Worm (Caenorhabditis elegans): Measurements from ENCODE around the gene T21E8.4.
A peak's percentile ranks its signal among the peaks of the same experiment; 100 is the strongest.

Gene T21E8.4

DNA sequence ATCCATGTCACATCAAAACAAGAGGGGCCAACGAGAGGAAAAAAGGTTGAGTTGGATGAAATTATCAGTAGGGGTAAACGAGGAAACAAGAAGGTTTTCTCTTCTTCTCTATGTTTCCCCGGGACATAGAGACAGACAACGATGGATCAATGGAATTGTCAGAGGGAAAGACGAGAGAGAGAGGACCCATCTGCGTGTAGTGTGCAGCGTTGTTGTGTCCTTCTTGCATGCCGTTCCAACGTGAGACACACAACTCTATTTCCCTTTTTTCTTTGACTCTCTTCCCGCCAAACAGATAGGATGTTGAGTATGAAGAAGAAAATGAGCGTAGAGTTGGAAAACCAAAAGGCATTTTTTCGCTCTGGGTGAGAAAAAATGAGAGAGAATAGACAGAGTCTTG, 20.3 kb downstream of the T21E8.4 start (continued):
- peak; percentile 30 for TF ChIP-seq elt-2 (tag; optimal IDR thresholded peaks at IDR 0.05)
- peak; percentile 37 for TF ChIP-seq tbx-2 (tag; optimal IDR thresholded peaks at IDR 0.05)
- no peak for TF ChIP-seq che-1 (tag; optimal IDR thresholded peaks at IDR 0.05)
- TF ChIP-seq syd-9 (tag; optimal IDR thresholded peaks at IDR 0.05) = peak; percentile 20
- no peak for TF ChIP-seq K09A11.1 (tag; optimal IDR thresholded peaks at IDR 0.05; ENCODE audit: insufficient read depth)

DNA sequence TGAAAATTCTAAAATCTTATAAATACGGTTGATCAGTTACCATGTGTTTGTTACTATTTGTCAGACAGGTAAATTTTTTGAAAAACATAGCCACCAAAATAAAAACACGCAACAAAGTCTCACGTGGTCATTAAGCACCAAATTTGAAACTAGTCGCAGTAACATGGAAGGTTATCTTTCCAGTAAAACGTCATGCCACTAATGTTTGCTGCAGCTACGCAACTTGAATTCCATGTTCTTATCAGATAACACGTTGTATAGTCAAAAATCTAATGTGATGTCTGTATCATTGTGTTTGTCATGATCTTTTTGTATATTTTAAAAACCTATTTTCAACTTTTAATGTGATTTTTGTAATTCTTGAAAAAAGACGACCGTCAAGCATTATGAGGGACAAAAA, 21.2 kb downstream of the T21E8.4 start:
- TF ChIP-seq elt-2 (tag; optimal IDR thresholded peaks at IDR 0.05) = peak; percentile 48
- TF ChIP-seq syd-9 (tag; optimal IDR thresholded peaks at IDR 0.05) = no peak

DNA sequence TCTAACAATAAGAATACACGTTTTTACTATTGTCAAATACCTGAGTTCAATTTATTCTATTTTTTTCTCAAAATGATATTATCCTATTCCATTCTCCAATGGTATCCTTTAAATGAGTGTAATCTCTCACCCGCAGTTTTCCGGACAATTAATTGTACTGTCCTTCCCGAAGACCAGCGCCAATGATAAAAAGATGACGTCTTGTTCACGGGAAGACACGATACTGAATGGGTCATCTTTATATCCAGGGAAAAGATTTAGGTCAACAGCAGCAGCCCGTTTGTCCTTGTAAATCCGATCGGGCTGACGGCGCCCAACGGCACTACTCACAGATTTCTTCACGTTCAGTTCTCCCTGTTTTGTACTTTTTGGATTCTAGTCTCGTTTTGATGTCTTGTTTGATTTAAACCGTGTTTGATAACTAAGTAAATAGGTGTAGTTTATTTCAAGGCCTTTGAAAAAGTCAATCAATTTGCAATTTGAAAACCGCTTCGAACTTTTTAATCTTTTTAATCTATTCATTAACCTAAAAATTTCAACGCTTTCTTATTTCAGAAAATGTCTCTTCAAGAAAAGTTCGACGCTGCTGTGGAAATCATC, 22.2 kb downstream of the T21E8.4 start, which contains the start of gene acbp-3:
TSS of gene acbp-3 (plus strand) at position 550 of the 600 bp plus-strand sequence.
- TF ChIP-seq pax-1 (tag; optimal IDR thresholded peaks at IDR 0.05) = no peak
- no peak for TF ChIP-seq ztf-16 (tag; optimal IDR thresholded peaks at IDR 0.05)
- no peak for TF ChIP-seq dve-1 (tag; optimal IDR thresholded peaks at IDR 0.05)
- TF ChIP-seq hlh-30 (tag; optimal IDR thresholded peaks at IDR 0.05; ENCODE audit: insufficient read depth) = no peak
- TF ChIP-seq rnt-1 (tag; optimal IDR thresholded peaks at IDR 0.05) = no peak
- TF ChIP-seq ref-2 (tag; optimal IDR thresholded peaks at IDR 0.05) = no peak
- no peak for TF ChIP-seq tbx-7 (tag; optimal IDR thresholded peaks at IDR 0.05)
- TF ChIP-seq hlh-6 (tag; optimal IDR thresholded peaks at IDR 0.05) = no peak
- no peak for TF ChIP-seq unc-42 (tag; optimal IDR thresholded peaks at IDR 0.05)
- no peak for TF ChIP-seq fkh-6 (tag; optimal IDR thresholded peaks at IDR 0.05)
- no peak for TF ChIP-seq unc-3 (GFP tag; conservative IDR thresholded peaks at IDR 0.05)
- TF ChIP-seq unc-3 (tag; optimal IDR thresholded peaks at IDR 0.05) = no peak
- TF ChIP-seq C08G9.2 (tag; optimal IDR thresholded peaks at IDR 0.05) = no peak

DNA sequence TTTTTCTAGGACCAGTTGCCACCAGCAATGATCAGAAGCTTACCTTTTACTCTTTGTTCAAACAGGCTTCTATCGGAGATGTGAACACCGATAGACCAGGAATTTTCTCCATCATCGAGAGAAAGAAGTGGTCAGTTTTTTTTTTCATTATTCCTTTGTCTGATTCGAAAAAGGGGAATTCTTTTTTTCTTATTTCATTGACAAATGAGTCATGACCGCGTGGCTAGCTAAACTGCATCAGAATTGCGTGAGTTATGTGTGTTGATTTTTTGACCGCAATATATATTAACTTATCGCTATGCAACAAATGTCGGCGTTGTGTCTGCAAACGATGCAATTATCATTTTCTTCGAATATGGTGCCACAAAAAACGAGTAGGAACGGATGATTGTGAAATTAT, 22.8 kb downstream of the T21E8.4 start:
- TF ChIP-seq ceh-6 (GFP tag; optimal IDR thresholded peaks at IDR 0.05) = no peak
- no peak for TF ChIP-seq ceh-48 (tag; optimal IDR thresholded peaks at IDR 0.05)
- TF ChIP-seq lim-6 (tag; optimal IDR thresholded peaks at IDR 0.05) = no peak
- TF ChIP-seq unc-86 (tag; optimal IDR thresholded peaks at IDR 0.05) = no peak
- no peak for TF ChIP-seq ama-1 (optimal IDR thresholded peaks at IDR 0.05)
- TF ChIP-seq nfya-1 (tag; optimal IDR thresholded peaks at IDR 0.05) = no peak

DNA sequence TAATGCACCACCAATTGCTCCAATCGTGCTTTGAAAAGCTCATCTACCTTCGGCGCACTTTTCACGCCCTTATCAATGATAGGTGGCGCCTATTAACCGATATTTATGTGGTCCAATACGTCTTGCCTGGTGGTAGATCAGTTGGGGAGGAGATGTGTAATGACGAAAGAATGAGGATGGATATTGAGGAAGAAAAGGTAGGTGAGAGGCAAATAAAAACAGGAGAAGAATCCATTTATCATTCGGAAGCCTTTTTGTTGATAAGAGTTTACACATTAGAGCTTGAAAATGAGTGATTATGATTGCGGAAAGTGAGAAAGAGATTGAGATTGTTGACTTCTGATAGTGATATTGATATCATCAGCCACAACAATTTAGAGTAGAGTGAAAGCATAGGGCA, 26.8 kb downstream of the T21E8.4 start:
- TF ChIP-seq C38D4.7 (GFP tag; optimal IDR thresholded peaks at IDR 0.05) (no peak), ceh-6 (GFP tag; optimal IDR thresholded peaks at IDR 0.05) (no peak), hlh-13 (GFP tag; optimal IDR thresholded peaks at IDR 0.05) (no peak), sdc-2 (tag; optimal IDR thresholded peaks at IDR 0.05) (no peak), F13H6.1 (tag; optimal IDR thresholded peaks at IDR 0.05) (no peak), pha-4 (tag; optimal IDR thresholded peaks at IDR 0.05) (no peak), fkh-6 (tag; optimal IDR thresholded peaks at IDR 0.05) (no peak), pros-1 (tag; optimal IDR thresholded peaks at IDR 0.05) (no peak), npax-4 (tag; optimal IDR thresholded peaks at IDR 0.05) (no peak), ttx-3 (tag; optimal IDR thresholded peaks at IDR 0.05) (no peak)

DNA sequence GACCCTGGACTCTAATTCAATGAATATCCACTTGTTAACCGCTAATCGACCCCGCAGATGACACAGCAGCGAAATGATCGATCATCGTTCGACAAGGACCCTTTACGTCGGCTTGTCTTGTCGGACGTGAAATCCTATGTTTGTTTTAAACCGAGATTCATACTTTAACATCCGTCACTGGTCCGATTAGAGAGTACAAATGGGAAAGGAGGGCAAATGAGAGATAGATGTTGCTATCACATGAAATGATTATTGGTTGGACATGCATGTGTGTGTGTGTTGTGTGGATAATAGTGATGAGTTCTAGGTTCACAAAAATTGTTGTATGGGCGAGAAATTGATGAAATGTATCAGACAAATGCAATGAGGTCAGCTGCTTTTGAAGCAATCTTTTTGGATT, 29.1 kb downstream of the T21E8.4 start:
- TF ChIP-seq ceh-31 (tag; optimal IDR thresholded peaks at IDR 0.05) (no peak), mec-3 (tag; optimal IDR thresholded peaks at IDR 0.05; ENCODE audit: borderline replicate concordance) (no peak), elt-4 (tag; optimal IDR thresholded peaks at IDR 0.05) (no peak), unc-42 (tag; optimal IDR thresholded peaks at IDR 0.05) (no peak), hlh-15 (tag; optimal IDR thresholded peaks at IDR 0.05) (no peak), lim-6 (tag; optimal IDR thresholded peaks at IDR 0.05) (no peak), unc-55 (GFP tag; optimal IDR thresholded peaks at IDR 0.05) (peak; percentile 55), rnt-1 (tag; optimal IDR thresholded peaks at IDR 0.05) (no peak), ttx-3 (tag; optimal IDR thresholded peaks at IDR 0.05) (no peak)

Measured in whole organism, late embryonic.